Fruit fly (Drosophila melanogaster) whole organism, wandering third instar larva: ENCODE results near the gene Lsd-1.

ENCODE experiments used
- Dfd ChIP-seq: fragments of >200 bp; optimal IDR thresholded peaks from 2 replicates; lab custom pipeline; 2017; ENCODE audit warnings: missing biosample characterization, missing genetic modification characterization
- Dif ChIP-seq: fragments of 200-275, 200-300 bp; sonication (Bioruptor generic); optimal IDR thresholded peaks from 2 replicates; lab custom pipeline; 2018; ENCODE audit warnings: missing biosample characterization, missing genetic modification characterization; ENCODE audit not compliant: partially characterized antibody
- HLH106 ChIP-seq: fragments of 200-800 bp; optimal IDR thresholded peaks from 3 replicates; lab custom pipeline; 2019; ENCODE audit warnings: missing biosample characterization, mild to moderate bottlenecking, missing genetic modification characterization, moderate library complexity
- brk ChIP-seq: fragments of 200-800 bp; sonication (Bioruptor generic); optimal IDR thresholded peaks from 2 replicates; lab custom pipeline; 2016; ENCODE audit warnings: missing biosample characterization, mild to moderate bottlenecking, missing genetic modification characterization
- dmrt93B ChIP-seq: fragments of 200-800 bp; sonication (Bioruptor generic); optimal IDR thresholded peaks from 2 replicates; lab custom pipeline; 2018; ENCODE audit warnings: missing biosample characterization, mild to moderate bottlenecking, missing genetic modification characterization
- ey ChIP-seq: fragments of 200-800 bp; sonication (Bioruptor generic); optimal IDR thresholded peaks from 2 replicates; lab custom pipeline; 2016; ENCODE audit warnings: missing biosample characterization, missing genetic modification characterization
- fru ChIP-seq: fragments of 200-800 bp; sonication (Bioruptor generic); optimal IDR thresholded peaks from 3 replicates; lab custom pipeline; 2016; ENCODE audit warnings: missing biosample characterization, mild to moderate bottlenecking, missing genetic modification characterization
- lola ChIP-seq: fragments of >200 bp; optimal IDR thresholded peaks from 2 replicates; lab custom pipeline; 2017; ENCODE audit warnings: missing biosample characterization, missing genetic modification characterization
- pan ChIP-seq: fragments of >200 bp; optimal IDR thresholded peaks from 2 replicates; lab custom pipeline; 2017
- usp ChIP-seq: fragments of >200 bp; optimal IDR thresholded peaks from 2 replicates; lab custom pipeline; 2017; ENCODE audit warnings: missing biosample characterization, missing genetic modification characterization

DNA sequence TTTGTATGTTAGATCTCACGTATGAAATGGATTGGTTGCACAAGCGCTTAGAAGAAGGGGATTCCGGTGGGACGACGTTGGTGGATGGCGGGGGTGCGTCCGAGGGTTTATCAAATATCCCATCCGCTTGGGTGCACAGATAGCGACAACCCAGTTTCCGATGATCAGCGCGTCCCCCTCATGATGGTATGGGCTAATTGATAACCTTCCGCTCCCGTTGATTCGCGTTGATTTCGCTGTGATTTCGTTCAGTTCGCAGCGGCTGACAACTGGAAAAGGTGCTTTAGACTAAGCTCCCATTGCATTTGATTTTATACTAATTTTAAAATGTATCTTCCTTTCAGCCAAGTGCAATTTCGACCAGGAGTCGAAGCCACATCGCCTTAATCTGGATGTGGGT, 25.9 kb downstream of the Lsd-1 start:
- TF ChIP-seq fru (GFP tag; lab: Kevin White, UChicago) (no peak), brk (GFP tag; lab: Kevin White, UChicago) (no peak), dmrt93B (GFP tag; lab: Kevin White, UChicago) (no peak), HLH106 (tag; lab: Kevin White, UChicago) (no peak), lola (GFP tag; lab: Kevin White, UChicago) (no peak), Dfd (GFP tag; lab: Kevin White, UChicago) (no peak), ey (GFP tag; lab: Kevin White, UChicago) (no peak), usp (no peak), Dif (no peak), pan (no peak)
